Fruit fly (Drosophila melanogaster) whole organism, embryonic: ENCODE data around the gene Osi19.

Source experiments
- B-H1 ChIP-seq: fragments of 200-800 bp; sonication (Bioruptor generic); IDR thresholded peaks from 3 replicates; pipeline ENCODE4 v1.3.6; 2022; ENCODE audit warnings: missing biosample characterization, missing genetic modification characterization
- CG1024 ChIP-seq: fragments of 200-800 bp; sonication (Bioruptor generic); IDR thresholded peaks from 2 replicates; pipeline ENCODE4 v1.3.6; 2022; ENCODE audit warnings: missing biosample characterization, missing genetic modification characterization
- CG10565 ChIP-seq: fragments of 200-800 bp; sonication (Bioruptor generic); optimal IDR thresholded peaks from 3 replicates; lab custom pipeline; 2016; ENCODE audit warnings: missing biosample characterization, mild to moderate bottlenecking, missing genetic modification characterization
- CG11695 ChIP-seq: fragments of 200-800 bp; sonication (Bioruptor generic); IDR thresholded peaks from 3 replicates; pipeline ENCODE4 v1.3.6; 2022; ENCODE audit warnings: missing biosample characterization, missing genetic modification characterization
- CG12236 ChIP-seq: fragments of 200-800 bp; sonication (Bioruptor generic); optimal IDR thresholded peaks from 2 replicates; lab custom pipeline; 2016; ENCODE audit warnings: missing biosample characterization, missing genetic modification characterization
- CG13123 ChIP-seq: fragments of 200-800 bp; sonication (Bioruptor generic); optimal IDR thresholded peaks from 2 replicates; lab custom pipeline; 2016; ENCODE audit warnings: missing biosample characterization, missing genetic modification characterization
- CG16815 ChIP-seq: fragments of 200-800 bp; sonication (Bioruptor generic); optimal IDR thresholded peaks from 3 replicates; lab custom pipeline; 2017; ENCODE audit warnings: missing biosample characterization, mild to moderate bottlenecking, missing genetic modification characterization
- CG16863 ChIP-seq: fragments of 200-800 bp; sonication (Bioruptor generic); optimal IDR thresholded peaks from 3 replicates; lab custom pipeline; 2016; ENCODE audit warnings: missing biosample characterization, missing genetic modification characterization
- CG17385 ChIP-seq: fragments of 200-800 bp; sonication (Bioruptor generic); optimal IDR thresholded peaks from 3 replicates; lab custom pipeline; 2018; ENCODE audit warnings: missing biosample characterization, mild to moderate bottlenecking, missing genetic modification characterization
- CG17612 ChIP-seq: fragments of 200-800 bp; sonication (Bioruptor generic); IDR thresholded peaks from 2 replicates; pipeline ENCODE4 v1.3.6; 2022; ENCODE audit warnings: missing biosample characterization, missing genetic modification characterization
- CG18619 ChIP-seq: fragments of 200-800 bp; sonication (Bioruptor generic); optimal IDR thresholded peaks from 3 replicates; lab custom pipeline; 2017; ENCODE audit warnings: missing biosample characterization, mild to moderate bottlenecking, missing genetic modification characterization
- CG33213 ChIP-seq: fragments of 200-800 bp; sonication (Bioruptor generic); optimal IDR thresholded peaks from 3 replicates; lab custom pipeline; 2016; ENCODE audit warnings: missing biosample characterization, missing genetic modification characterization
- CG34422 ChIP-seq: fragments of 200-800 bp; sonication (Bioruptor generic); IDR thresholded peaks from 3 replicates; pipeline ENCODE4 v1.3.6; 2022; ENCODE audit warnings: missing biosample characterization, missing genetic modification characterization
- CG42726 ChIP-seq: fragments of 200-800 bp; sonication (Bioruptor generic); IDR thresholded peaks from 2 replicates; pipeline ENCODE4 v1.3.6; 2022; ENCODE audit warnings: missing biosample characterization, missing genetic modification characterization; ENCODE audit not compliant: partially characterized antibody
- CG4730 ChIP-seq: fragments of 200-800 bp; sonication (Bioruptor generic); IDR thresholded peaks from 2 replicates; pipeline ENCODE4 v1.3.6; 2022; ENCODE audit warnings: missing biosample characterization, missing genetic modification characterization
- CG6791 ChIP-seq: fragments of 200-800 bp; sonication (Bioruptor generic); IDR thresholded peaks from 3 replicates; pipeline ENCODE4 v1.3.6; 2022; ENCODE audit warnings: missing biosample characterization, missing genetic modification characterization; ENCODE audit not compliant: partially characterized antibody
- CG8924 ChIP-seq: fragments of 200-800 bp; optimal IDR thresholded peaks from 3 replicates; lab custom pipeline; 2019; ENCODE audit warnings: missing biosample characterization, mild to moderate bottlenecking, missing genetic modification characterization, moderate library complexity
- CG9609 ChIP-seq: fragments of 200-800 bp; sonication (Bioruptor generic); optimal IDR thresholded peaks from 3 replicates; lab custom pipeline; 2016; ENCODE audit warnings: missing biosample characterization, missing genetic modification characterization
- CoRest ChIP-seq: fragments of 200-800 bp; sonication (Bioruptor generic); optimal IDR thresholded peaks from 3 replicates; lab custom pipeline; 2018; ENCODE audit warnings: missing biosample characterization, mild to moderate bottlenecking, missing genetic modification characterization, moderate library complexity
- Dll ChIP-seq: fragments of 200-800 bp; sonication (Bioruptor generic); IDR thresholded peaks from 4 replicates; pipeline ENCODE4 v1.3.6; 2022; ENCODE audit warnings: missing biosample characterization, missing genetic modification characterization; ENCODE audit not compliant: partially characterized antibody
- Doc3 ChIP-seq: fragments of 200-800 bp; sonication (Bioruptor generic); IDR thresholded peaks from 3 replicates; pipeline ENCODE4 v1.3.6; 2022; ENCODE audit warnings: missing biosample characterization, missing genetic modification characterization; ENCODE audit not compliant: partially characterized antibody
- Dp ChIP-seq: fragments of 200-800 bp; sonication (Bioruptor generic); optimal IDR thresholded peaks from 2 replicates; lab custom pipeline; 2018; ENCODE audit warnings: missing biosample characterization, mild to moderate bottlenecking, missing genetic modification characterization, moderate library complexity
- Elba2 ChIP-seq: fragments of 200-800 bp; sonication (Bioruptor generic); optimal IDR thresholded peaks from 3 replicates; lab custom pipeline; 2016; ENCODE audit warnings: missing biosample characterization, missing genetic modification characterization
- Fer1 ChIP-seq: fragments of 200-800 bp; sonication (Bioruptor generic); optimal IDR thresholded peaks from 2 replicates; lab custom pipeline; 2017; ENCODE audit warnings: missing biosample characterization, mild to moderate bottlenecking, missing genetic modification characterization
- H15 ChIP-seq: fragments of 200-800 bp; sonication (Bioruptor generic); IDR thresholded peaks from 3 replicates; pipeline ENCODE4 v1.3.6; 2022; ENCODE audit warnings: missing biosample characterization, missing genetic modification characterization
- HLH3B ChIP-seq: fragments of 200-800 bp; sonication (Bioruptor generic); IDR thresholded peaks from 2 replicates; pipeline ENCODE4 v1.3.6; 2022; ENCODE audit warnings: missing biosample characterization, missing genetic modification characterization
- Kr ChIP-seq: fragments of 200-800 bp; sonication (Bioruptor generic); optimal IDR thresholded peaks from 2 replicates; lab custom pipeline; 2017; ENCODE audit warnings: missing biosample characterization, mild to moderate bottlenecking, missing genetic modification characterization
- Lhr ChIP-seq: fragments of 200-800 bp; sonication (Bioruptor generic); optimal IDR thresholded peaks from 3 replicates; lab custom pipeline; 2017; ENCODE audit warnings: mild to moderate bottlenecking, missing biosample characterization, missing genetic modification reagents, missing genetic modification characterization
- NC2α ChIP-seq: fragments of 200-800 bp; sonication (Bioruptor generic); optimal IDR thresholded peaks from 2 replicates; lab custom pipeline; 2016; ENCODE audit warnings: missing biosample characterization, missing genetic modification characterization
- Poxn ChIP-seq: fragments of 200-800 bp; sonication (Bioruptor generic); IDR thresholded peaks from 2 replicates; pipeline ENCODE4 v1.3.6; 2022; ENCODE audit warnings: missing biosample characterization, missing genetic modification characterization
- Sox100B ChIP-seq: fragments of 200-800 bp; sonication (Bioruptor generic); optimal IDR thresholded peaks from 3 replicates; lab custom pipeline; 2018; ENCODE audit warnings: missing biosample characterization, mild to moderate bottlenecking, missing genetic modification characterization
- amos ChIP-seq: fragments of 200-800 bp; sonication (Bioruptor generic); IDR thresholded peaks from 2 replicates; pipeline ENCODE4 v1.3.6; 2022; ENCODE audit warnings: missing biosample characterization, missing genetic modification characterization; ENCODE audit not compliant: partially characterized antibody
- bowl ChIP-seq: fragments of 200-800 bp; sonication (Bioruptor generic); IDR thresholded peaks from 2 replicates; pipeline ENCODE4 v1.3.6; 2022; ENCODE audit warnings: missing biosample characterization, missing genetic modification characterization
- br ChIP-seq: fragments of >200 bp; optimal IDR thresholded peaks from 2 replicates; lab custom pipeline; 2017
- bsh ChIP-seq, 2 experiments: fragments of 200-800 bp; sonication (Bioruptor generic); optimal IDR thresholded peaks; 2 replicates each; lab custom pipeline; 2017 to 2018; ENCODE audit warnings: mild to moderate bottlenecking in 2 of 2, missing biosample characterization in 2 of 2, missing genetic modification characterization in 2 of 2, moderate library complexity in 1 of 2
- caup ChIP-seq: fragments of 200-800 bp; sonication (Bioruptor generic); optimal IDR thresholded peaks from 3 replicates; lab custom pipeline; 2017; ENCODE audit warnings: missing biosample characterization, mild to moderate bottlenecking, missing genetic modification characterization, moderate library complexity; ENCODE audit not compliant: severe bottlenecking
- chn ChIP-seq: fragments of 200-800 bp; sonication (Bioruptor generic); optimal IDR thresholded peaks from 2 replicates; lab custom pipeline; 2016; ENCODE audit warnings: missing biosample characterization, missing genetic modification characterization
- corto ChIP-seq: fragments of 200-800 bp; sonication (Bioruptor generic); optimal IDR thresholded peaks from 2 replicates; lab custom pipeline; 2016; ENCODE audit warnings: missing biosample characterization, mild to moderate bottlenecking, missing genetic modification characterization, moderate library complexity
- crol ChIP-seq: fragments of 200-800 bp; sonication (Bioruptor generic); IDR thresholded peaks from 2 replicates; pipeline ENCODE4 v1.3.6; 2022; ENCODE audit warnings: missing biosample characterization, missing genetic modification characterization
- dmrt11E ChIP-seq: fragments of 200-800 bp; sonication (Bioruptor generic); optimal IDR thresholded peaks from 3 replicates; lab custom pipeline; 2018; ENCODE audit warnings: missing biosample characterization, mild to moderate bottlenecking, missing genetic modification characterization, moderate library complexity
- dysf ChIP-seq: fragments of 200-800 bp; sonication (Bioruptor generic); IDR thresholded peaks from 3 replicates; pipeline ENCODE4 v1.3.6; 2022; ENCODE audit warnings: missing biosample characterization, missing genetic modification characterization
- emc ChIP-seq: fragments of 200-800 bp; sonication (Bioruptor generic); optimal IDR thresholded peaks from 2 replicates; lab custom pipeline; 2016; ENCODE audit warnings: missing biosample characterization, missing genetic modification characterization
- gfzf ChIP-seq: fragments of 200-800 bp; sonication (Bioruptor generic); optimal IDR thresholded peaks from 2 replicates; lab custom pipeline; 2016; ENCODE audit warnings: missing biosample characterization, mild to moderate bottlenecking, missing genetic modification characterization, moderate library complexity
- gsb-n ChIP-seq: fragments of 200-800 bp; sonication (Bioruptor generic); optimal IDR thresholded peaks from 3 replicates; lab custom pipeline; 2018; ENCODE audit warnings: missing biosample characterization, mild to moderate bottlenecking, missing genetic modification characterization
- hkb ChIP-seq, 2 experiments: fragments of 200-800 bp in 1 of 2; fragments of >200 bp in 1 of 2; sonication (Bioruptor generic) in 1 of 2; IDR thresholded peaks in 1 of 2; optimal IDR thresholded peaks in 1 of 2; 2 replicates each; pipeline versions ENCODE4 v1.3.6 to Lab custom; 2017 to 2022; ENCODE audit warnings: missing biosample characterization in 1 of 2, missing genetic modification characterization in 1 of 2
- jumu ChIP-seq: fragments of 200-800 bp; sonication (Bioruptor generic); optimal IDR thresholded peaks from 3 replicates; lab custom pipeline; 2016; ENCODE audit warnings: missing biosample characterization, missing genetic modification characterization
- lilli ChIP-seq: fragments of 200-800 bp; sonication (Bioruptor generic); optimal IDR thresholded peaks from 3 replicates; lab custom pipeline; 2016; ENCODE audit warnings: missing biosample characterization, missing genetic modification characterization
- mam ChIP-seq: fragments of 200-800 bp; sonication (Bioruptor generic); optimal IDR thresholded peaks from 3 replicates; lab custom pipeline; 2016; ENCODE audit warnings: missing biosample characterization, missing genetic modification characterization
- repo ChIP-seq: fragments of 200-800 bp; sonication (Bioruptor generic); optimal IDR thresholded peaks from 2 replicates; lab custom pipeline; 2016; ENCODE audit warnings: missing biosample characterization, missing genetic modification characterization
- sna ChIP-seq: fragments of 200-800 bp; sonication (Bioruptor generic); IDR thresholded peaks from 2 replicates; pipeline ENCODE4 v1.3.6; 2022; ENCODE audit warnings: missing biosample characterization, missing genetic modification characterization; ENCODE audit not compliant: partially characterized antibody
- sqz ChIP-seq: fragments of 200-800 bp; sonication (Bioruptor generic); optimal IDR thresholded peaks from 3 replicates; lab custom pipeline; 2018; ENCODE audit warnings: missing biosample characterization, mild to moderate bottlenecking, missing genetic modification characterization

Gene Osi19

dm6 chr3R:6380129-6380528 lies 45.0 kb downstream of the Osi19 start, which contains the start of the genes CG1024 and TfIIFalpha (continued):
- TF ChIP-seq dmrt11E (no peak), mam (GFP tag; lab: Kevin White, UChicago) (peak; percentile 8), CG4730 (GFP tag; lab: Robert Waterston, UW) (no peak), repo (GFP tag; lab: Kevin White, UChicago) (no peak), crol (GFP tag; lab: Robert Waterston, UW) (no peak), HLH3B (no peak), Sox100B (GFP tag; lab: Kevin White, UChicago) (no peak), CG6791 (GFP tag; lab: Robert Waterston, UW) (peak; percentile 86), Kr (no peak), Poxn (no peak), CG17385 (GFP tag; lab: Kevin White, UChicago) (no peak), CoRest (tag; lab: Kevin White, UChicago) (peak; percentile 24), Dp (peak; percentile 55), bowl (GFP tag; lab: Robert Waterston, UW) (no peak), CG42726 (GFP tag; lab: Robert Waterston, UW) (peak; percentile 4; the same call in 1 of the 2 replicates), CG18619 (no peak), jumu (GFP tag; lab: Kevin White, UChicago) (no peak), corto (GFP tag; lab: Kevin White, UChicago) (no peak), hkb (optimal IDR thresholded peaks at IDR 0.05; lab: Kevin White, UChicago) (no peak), hkb (GFP tag; IDR thresholded peaks at IDR 0.05; lab: Robert Waterston, UW) (no peak), CG9609 (GFP tag; lab: Kevin White, UChicago) (no peak), CG8924 (no peak), Dll (GFP tag; lab: Robert Waterston, UW) (peak; percentile 95), caup (no peak), gsb-n (tag; lab: Kevin White, UChicago) (no peak), CG13123 (GFP tag; lab: Kevin White, UChicago) (no peak), bsh (GFP tag; optimal IDR thresholded peaks at IDR 0.05; lab: Kevin White, UChicago) (no peak), sna (peak; percentile 90), br (lab: Kevin White, UChicago) (no peak), Doc3 (GFP tag; lab: Robert Waterston, UW) (peak; percentile 92), CG17612 (GFP tag; lab: Robert Waterston, UW) (no peak), emc (no peak), lilli (GFP tag; lab: Kevin White, UChicago) (peak; percentile 20), sqz (GFP tag; lab: Kevin White, UChicago) (no peak), Elba2 (GFP tag; lab: Kevin White, UChicago) (no peak), H15 (GFP tag; lab: Robert Waterston, UW) (no peak), CG1024 (no peak), chn (GFP tag; lab: Kevin White, UChicago) (no peak), gfzf (GFP tag; lab: Kevin White, UChicago) (no peak), Lhr (GFP tag; lab: Kevin White, UChicago) (no peak), CG33213 (GFP tag; lab: Kevin White, UChicago) (no peak), CG16815 (no peak), CG34422 (GFP tag; lab: Robert Waterston, UW) (no peak), amos (peak; percentile 76), B-H1 (GFP tag; lab: Robert Waterston, UW) (no peak), CG16863 (GFP tag; lab: Kevin White, UChicago) (no peak), NC2α (GFP tag; lab: Kevin White, UChicago) (no peak), CG12236 (GFP tag; lab: Kevin White, UChicago) (no peak), dysf (GFP tag; lab: Robert Waterston, UW) (no peak), CG11695 (GFP tag; lab: Robert Waterston, UW) (no peak), CG10565 (GFP tag; lab: Kevin White, UChicago) (no peak), Fer1 (peak; percentile 20)
